Fruit fly (Drosophila melanogaster) whole organism, prepupa: ENCODE results near the gene Mon1.

Source experiments
- CG10669 ChIP-seq: fragments of 200-800 bp; sonication (Bioruptor generic); optimal IDR thresholded peaks from 3 replicates; lab custom pipeline; 2018; ENCODE audit warnings: missing biosample characterization, mild to moderate bottlenecking, missing genetic modification characterization, moderate library complexity
- CG11762 ChIP-seq: fragments of 200-800 bp; sonication (Bioruptor generic); optimal IDR thresholded peaks from 3 replicates; lab custom pipeline; 2016; ENCODE audit warnings: missing biosample characterization, missing genetic modification characterization; ENCODE audit not compliant: insufficient read depth
- CG15336 ChIP-seq: fragments of 200-800 bp; sonication (Bioruptor generic); IDR thresholded peaks from 2 replicates; pipeline ENCODE4 v1.3.6; 2022; ENCODE audit warnings: missing biosample characterization, missing genetic modification characterization
- CG32006 ChIP-seq: fragments of 200-800 bp; sonication (Bioruptor generic); optimal IDR thresholded peaks from 3 replicates; lab custom pipeline; 2017; ENCODE audit warnings: missing biosample characterization, mild to moderate bottlenecking, missing genetic modification characterization
- CG34406 ChIP-seq: fragments of 200-800 bp; sonication (Bioruptor generic); optimal IDR thresholded peaks from 3 replicates; lab custom pipeline; 2016; ENCODE audit warnings: missing biosample characterization, missing genetic modification characterization
- CG6808 ChIP-seq: fragments of 200-800 bp; sonication (Bioruptor generic); optimal IDR thresholded peaks from 3 replicates; lab custom pipeline; 2017; ENCODE audit warnings: missing biosample characterization, missing genetic modification characterization, mild to moderate bottlenecking, moderate library complexity, missing genetic modification reagents
- CG8632 ChIP-seq: fragments of 200-800 bp; sonication (Bioruptor generic); optimal IDR thresholded peaks from 3 replicates; lab custom pipeline; 2016; ENCODE audit warnings: missing biosample characterization, missing genetic modification characterization
- Eip93F ChIP-seq: fragments of 200-800 bp; sonication (Bioruptor generic); optimal IDR thresholded peaks from 2 replicates; lab custom pipeline; 2016; ENCODE audit warnings: missing biosample characterization, mild to moderate bottlenecking, missing genetic modification characterization
- Gug ChIP-seq: fragments of 200-800 bp; sonication (Bioruptor generic); IDR thresholded peaks from 2 replicates; pipeline ENCODE4 v1.3.6; 2022; ENCODE audit warnings: missing biosample characterization, missing genetic modification characterization
- Hr4 ChIP-seq: fragments of 200-800 bp; sonication (Bioruptor generic); optimal IDR thresholded peaks from 3 replicates; lab custom pipeline; 2016; ENCODE audit warnings: missing biosample characterization, missing genetic modification characterization
- OdsH ChIP-seq: fragments of 200-800 bp; sonication (Bioruptor generic); optimal IDR thresholded peaks from 3 replicates; lab custom pipeline; 2016; ENCODE audit warnings: missing biosample characterization, missing genetic modification characterization
- Sox14 ChIP-seq: fragments of 200-800 bp; sonication (Bioruptor generic); optimal IDR thresholded peaks from 3 replicates; lab custom pipeline; 2016; ENCODE audit warnings: missing biosample characterization, missing genetic modification characterization
- acj6 ChIP-seq: fragments of 200-800 bp; sonication (Bioruptor generic); optimal IDR thresholded peaks from 3 replicates; lab custom pipeline; 2016; ENCODE audit warnings: missing biosample characterization, missing genetic modification characterization
- dac ChIP-seq: fragments of 200-800 bp; sonication (Bioruptor generic); optimal IDR thresholded peaks from 2 replicates; lab custom pipeline; 2017; ENCODE audit warnings: missing biosample characterization, mild to moderate bottlenecking, missing genetic modification characterization
- eg ChIP-seq: fragments of 200-800 bp; sonication (Bioruptor generic); IDR thresholded peaks from 3 replicates; pipeline ENCODE4 v1.3.6; 2022; ENCODE audit warnings: missing biosample characterization, missing genetic modification characterization
- esn ChIP-seq: fragments of 200-800 bp; sonication (Bioruptor generic); optimal IDR thresholded peaks from 2 replicates; lab custom pipeline; 2016; ENCODE audit warnings: missing biosample characterization, mild to moderate bottlenecking, missing genetic modification characterization, moderate library complexity
- fd59A ChIP-seq: fragments of 200-800 bp; sonication (Bioruptor generic); optimal IDR thresholded peaks from 2 replicates; lab custom pipeline; 2017; ENCODE audit warnings: missing biosample characterization, mild to moderate bottlenecking, missing genetic modification characterization, missing genetic modification reagents
- fd85E ChIP-seq: fragments of 200-800 bp; sonication (Bioruptor generic); optimal IDR thresholded peaks from 3 replicates; lab custom pipeline; 2016; ENCODE audit warnings: missing biosample characterization, missing genetic modification characterization
- salr ChIP-seq, 2 experiments: fragments of 200-800 bp; sonication (Bioruptor generic); optimal IDR thresholded peaks; 3 replicates each; lab custom pipeline; 2016 to 2018; ENCODE audit warnings: missing biosample characterization in 2 of 2, missing genetic modification characterization in 2 of 2, mild to moderate bottlenecking in 1 of 2
- ss ChIP-seq, 2 experiments: fragments of 200-800 bp; sonication (Bioruptor generic); optimal IDR thresholded peaks; 2 replicates in 1 of 2; 3 replicates in 1 of 2; lab custom pipeline; 2017 to 2018; ENCODE audit warnings: mild to moderate bottlenecking in 2 of 2, missing biosample characterization in 2 of 2, missing genetic modification characterization in 2 of 2, moderate library complexity in 1 of 2
- vri ChIP-seq: fragments of 200-800 bp; sonication (Bioruptor generic); optimal IDR thresholded peaks from 3 replicates; lab custom pipeline; 2016; ENCODE audit warnings: missing biosample characterization, mild to moderate bottlenecking, missing genetic modification characterization

Mon1 gene

dm6 chr2L:4898165-4898564 is 47.7 kb downstream of the Mon1 start:
- TF ChIP-seq ss (GFP tag; optimal IDR thresholded peaks at IDR 0.05; lab: Kevin White, UChicago) (no peak), CG15336 (GFP tag; lab: Robert Waterston, UW) (no peak), CG8632 (no peak), Sox14 (no peak), salr (GFP tag; optimal IDR thresholded peaks at IDR 0.05; lab: Kevin White, UChicago) (no peak), CG10669 (GFP tag; lab: Kevin White, UChicago) (no peak), OdsH (GFP tag; lab: Kevin White, UChicago) (no peak), dac (no peak), Hr4 (GFP tag; lab: Kevin White, UChicago) (no peak), CG11762 (no peak), Gug (GFP tag; lab: Robert Waterston, UW) (no peak), fd85E (no peak), acj6 (GFP tag; lab: Kevin White, UChicago) (no peak), eg (no peak), Eip93F (GFP tag; lab: Kevin White, UChicago) (no peak), CG32006 (GFP tag; lab: Kevin White, UChicago) (no peak), CG34406 (GFP tag; lab: Kevin White, UChicago) (no peak), vri (GFP tag; lab: Kevin White, UChicago) (no peak), CG6808 (GFP tag; lab: Kevin White, UChicago) (no peak)

- TF ChIP-seq fd59A (GFP tag; lab: Kevin White, UChicago) (no peak), CG11762 (no peak), CG6808 (GFP tag; lab: Kevin White, UChicago) (no peak), esn (GFP tag; lab: Kevin White, UChicago) (no peak)
- TF ChIP-seq, all 60 proteins: peak for 0
Observed at dm6 chr2L:4899599-4900559, 49.4 kb downstream of the Mon1 start.
